Worm (Caenorhabditis elegans) whole organism, L3 larva: ENCODE measurements around the gene ndg-4.

Experiments
- ceh-16 ChIP-seq: sonication (generic microtip); optimal IDR thresholded peaks from 2 replicates; lab custom pipeline; 2017; ENCODE audit warnings: missing biosample characterization, missing genetic modification characterization
- egl-27 ChIP-seq: sonication (generic microtip); optimal IDR thresholded peaks from 4 replicates; lab custom pipeline; 2017; ENCODE audit warnings: missing biosample characterization, missing genetic modification reagents, missing genetic modification characterization
- fos-1 ChIP-seq: fragments of 150-350 bp; optimal IDR thresholded peaks from 2 replicates; lab custom pipeline; 2014; ENCODE audit warnings: missing biosample characterization, missing genetic modification characterization
- jun-1 ChIP-seq: fragments of 150-350 bp; optimal IDR thresholded peaks from 2 replicates; lab custom pipeline; 2014; ENCODE audit warnings: missing biosample characterization, missing genetic modification reagents, missing genetic modification characterization
- lin-15B ChIP-seq: fragments of 150-350 bp; optimal IDR thresholded peaks from 2 replicates; lab custom pipeline; 2014; ENCODE audit warnings: missing biosample characterization, missing genetic modification characterization
- nhr-237 ChIP-seq: fragments of 150-350 bp; optimal IDR thresholded peaks from 2 replicates; lab custom pipeline; 2014; ENCODE audit warnings: missing biosample characterization, missing genetic modification characterization
- nhr-67 ChIP-seq: fragments of 150-350 bp; optimal IDR thresholded peaks from 2 replicates; lab custom pipeline; 2014; ENCODE audit warnings: missing biosample characterization, missing genetic modification characterization
- pha-4 ChIP-seq: fragments of 150-350 bp; optimal IDR thresholded peaks from 2 replicates; lab custom pipeline; 2014; ENCODE audit warnings: missing biosample characterization, missing genetic modification reagents, missing genetic modification characterization
- sea-2 ChIP-seq: fragments of 150-350 bp; sonication (generic microtip); optimal IDR thresholded peaks from 4 replicates; lab custom pipeline; 2014; ENCODE audit warnings: missing biosample characterization, missing genetic modification reagents, missing genetic modification characterization
- unc-39 ChIP-seq: sonication (generic microtip); optimal IDR thresholded peaks from 4 replicates; lab custom pipeline; 2017; ENCODE audit warnings: missing biosample characterization, missing genetic modification characterization
- zag-1 ChIP-seq: fragments of 150-350 bp; optimal IDR thresholded peaks from 2 replicates; lab custom pipeline; 2014; ENCODE audit warnings: missing biosample characterization, missing genetic modification characterization
- ztf-4 ChIP-seq: fragments of 150-350 bp; optimal IDR thresholded peaks from 2 replicates; lab custom pipeline; 2014; ENCODE audit warnings: missing biosample characterization, missing genetic modification characterization

- TF ChIP-seq ceh-16 (no peak), egl-27 (no peak), unc-39 (tag; lab: Kevin White, UChicago) (no peak), ztf-4 (tag; lab: Kevin White, UChicago) (no peak), fos-1 (tag; lab: Kevin White, UChicago) (no peak), jun-1 (tag; lab: Kevin White, UChicago) (no peak), nhr-67 (tag; lab: Kevin White, UChicago) (no peak), nhr-237 (no peak), zag-1 (tag; lab: Kevin White, UChicago) (no peak), lin-15B (tag; lab: Kevin White, UChicago) (no peak), sea-2 (no peak), pha-4 (tag; lab: Kevin White, UChicago) (no peak)
Observed at ce11 chrIII:4415135-4415534, 52.0 kb downstream of the ndg-4 start, which contains the start of gene R07E5.11.
